Fruit fly (Drosophila melanogaster): ENCODE results near the gene del.

DNA sequence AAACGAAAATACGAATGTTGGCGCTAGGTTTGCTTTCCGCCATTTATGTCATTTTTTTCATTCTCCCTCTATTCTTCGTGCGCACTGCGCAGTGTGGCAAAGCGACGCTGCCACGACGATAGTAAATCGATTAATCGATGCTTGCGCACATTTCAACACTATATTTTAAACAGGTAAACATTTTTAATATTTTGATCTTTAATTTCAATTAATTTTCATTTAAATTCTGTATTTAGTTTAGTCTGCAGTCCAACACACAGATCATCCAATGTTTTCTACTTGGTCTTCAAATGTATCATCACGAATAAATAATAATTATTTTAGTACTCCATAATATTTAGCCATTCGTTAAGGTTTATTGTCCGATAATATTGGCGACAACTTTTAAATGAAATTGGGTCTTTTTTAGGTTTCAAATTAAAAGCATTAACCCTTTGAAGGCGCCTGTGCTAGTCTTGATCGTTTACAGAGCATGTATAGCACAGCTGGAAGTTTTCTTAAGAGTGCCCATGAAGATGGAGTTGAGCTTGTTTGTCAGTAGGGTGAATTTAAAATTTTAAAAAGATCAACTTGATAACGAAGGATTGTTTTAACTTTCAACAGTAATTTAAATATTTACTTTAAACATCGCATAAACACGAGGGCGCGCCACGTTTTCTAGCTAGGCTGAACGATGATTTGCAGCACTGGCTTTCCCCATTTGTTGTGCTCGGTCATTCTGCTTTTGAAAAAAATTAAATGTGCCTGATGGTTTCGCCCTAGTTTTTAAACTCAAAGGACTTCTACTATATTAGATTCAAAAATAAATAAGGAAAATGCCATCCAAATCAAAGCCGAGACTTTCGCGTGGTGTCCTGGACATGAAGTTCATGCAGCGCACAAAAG is 8.1 kb upstream of the del start, which contains the start of the genes Mpp6 and E2f2:
- TF ChIP-seq CG8478 (optimal IDR thresholded peaks at IDR 0.05) (no peak), CTCF (optimal IDR thresholded peaks at IDR 0.05) (no peak)

All from S2 (cell line).